Worm (Caenorhabditis elegans): Measurements from ENCODE around the gene ZK1240.6.
A peak's percentile ranks its signal among the peaks of the same experiment; 100 is the strongest.

ZK1240.6 gene

DNA sequence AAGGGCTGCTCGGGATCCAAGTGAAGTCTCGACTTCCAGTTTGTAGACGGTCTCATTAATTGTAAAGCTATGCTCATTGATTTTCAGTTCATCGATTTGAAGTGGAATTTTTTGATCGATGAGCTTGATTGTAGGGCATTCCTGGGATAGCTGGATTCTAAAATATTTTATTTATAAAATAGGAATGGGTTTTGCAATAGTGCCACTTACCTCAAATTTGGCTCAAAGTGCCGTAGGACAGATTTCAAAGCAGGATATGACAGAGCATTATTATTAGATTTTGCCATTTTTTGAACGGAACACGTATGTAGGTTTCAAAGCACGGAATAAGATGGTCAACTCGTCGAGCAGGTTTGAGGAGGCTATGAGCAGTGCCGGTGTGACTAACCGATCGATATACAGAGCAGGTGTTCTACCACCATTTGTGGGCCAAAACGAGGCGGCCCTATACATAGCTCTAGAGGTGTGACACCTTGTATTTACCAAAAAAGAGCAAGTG lies 26.8 kb downstream of the ZK1240.6 start, which contains the start of gene fbxc-25:
Gene fbxc-25, minus strand, starts transcription at position 449 of the 499 bp plus-strand sequence.
- no peak for TF ChIP-seq unc-3 (GFP tag; conservative IDR thresholded peaks at IDR 0.05)
- TF ChIP-seq unc-3 (tag; optimal IDR thresholded peaks at IDR 0.05): no peak
- TF ChIP-seq ceh-19 (GFP tag; optimal IDR thresholded peaks at IDR 0.05): no peak
- no peak for TF ChIP-seq ets-4 (tag; optimal IDR thresholded peaks at IDR 0.05)
- no peak for TF ChIP-seq mec-3 (tag; optimal IDR thresholded peaks at IDR 0.05; ENCODE audit: borderline replicate concordance)
- no peak for TF ChIP-seq elt-4 (tag; optimal IDR thresholded peaks at IDR 0.05)
- no peak for TF ChIP-seq pha-4 (tag; optimal IDR thresholded peaks at IDR 0.05)
- TF ChIP-seq ceh-18 (tag; optimal IDR thresholded peaks at IDR 0.05): no peak
- no peak for TF ChIP-seq madf-2 (tag; optimal IDR thresholded peaks at IDR 0.05)
- TF ChIP-seq npax-4 (tag; optimal IDR thresholded peaks at IDR 0.05): no peak
- no peak for TF ChIP-seq ref-2 (tag; optimal IDR thresholded peaks at IDR 0.05)
- no peak for TF ChIP-seq nhr-11 (tag; optimal IDR thresholded peaks at IDR 0.05)
- TF ChIP-seq ceh-48 (tag; optimal IDR thresholded peaks at IDR 0.05): no peak
- TF ChIP-seq hlh-30 (tag; optimal IDR thresholded peaks at IDR 0.05; ENCODE audit: insufficient read depth): no peak
- TF ChIP-seq C08G9.2 (tag; optimal IDR thresholded peaks at IDR 0.05): no peak
- no peak for TF ChIP-seq gmeb-2 (tag; optimal IDR thresholded peaks at IDR 0.05)
- TF ChIP-seq Y22D7AL.16 (tag; optimal IDR thresholded peaks at IDR 0.05): no peak
- no peak for TF ChIP-seq pag-3 (tag; optimal IDR thresholded peaks at IDR 0.05; ENCODE audit: borderline replicate concordance)
- TF ChIP-seq nfya-1 (tag; optimal IDR thresholded peaks at IDR 0.05): no peak

ce11 chrII:2292549-2292948 lies 30.2 kb downstream of the ZK1240.6 start:
- no peak for TF ChIP-seq ceh-6 (GFP tag; optimal IDR thresholded peaks at IDR 0.05)
- no peak for TF ChIP-seq fkh-6 (tag; optimal IDR thresholded peaks at IDR 0.05)

- TF ChIP-seq madf-2 (tag; optimal IDR thresholded peaks at IDR 0.05) (no peak), hlh-6 (tag; optimal IDR thresholded peaks at IDR 0.05) (no peak), unc-55 (GFP tag; optimal IDR thresholded peaks at IDR 0.05) (no peak), nhr-11 (tag; optimal IDR thresholded peaks at IDR 0.05) (no peak), pag-3 (tag; optimal IDR thresholded peaks at IDR 0.05; ENCODE audit: borderline replicate concordance) (no peak), ceh-34 (tag; optimal IDR thresholded peaks at IDR 0.05) (no peak), Y22D7AL.16 (tag; optimal IDR thresholded peaks at IDR 0.05) (no peak)
These were observed 30.7 kb downstream of the ZK1240.6 start, which contains the start of gene K09F6.7 for ce11 chrII:2292027-2292426. Gene K09F6.7 (minus strand): TSS chrII:2292127.

DNA sequence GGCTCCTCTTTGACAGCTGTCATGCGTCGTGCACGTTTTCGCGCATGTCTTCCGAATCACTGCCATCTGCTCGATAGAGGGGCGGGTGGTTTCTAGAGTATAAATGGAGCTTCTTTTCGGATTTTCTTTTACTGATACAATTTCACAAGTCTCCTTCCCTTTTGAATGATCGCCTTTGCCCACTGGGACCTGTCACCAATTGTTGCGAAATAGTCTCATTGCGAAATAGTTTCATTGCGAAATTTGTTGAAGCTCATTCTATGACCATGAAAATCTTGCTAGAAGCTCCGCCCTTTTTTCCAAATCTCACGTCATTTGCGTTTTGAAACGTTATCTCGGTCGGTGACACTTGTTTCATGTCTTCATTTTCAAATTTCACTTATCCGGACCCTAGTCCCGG lies 33.3 kb downstream of the ZK1240.6 start:
- TF ChIP-seq unc-3 (GFP tag; conservative IDR thresholded peaks at IDR 0.05): no peak
- peak; percentile 50 for TF ChIP-seq unc-3 (tag; optimal IDR thresholded peaks at IDR 0.05)
- no peak for TF ChIP-seq sox-4 (tag; optimal IDR thresholded peaks at IDR 0.05)
- TF ChIP-seq ttx-3 (tag; optimal IDR thresholded peaks at IDR 0.05): no peak
- TF ChIP-seq unc-55 (GFP tag; optimal IDR thresholded peaks at IDR 0.05): peak; percentile 87

ce11 chrII:2288798-2289197 lies 33.9 kb downstream of the ZK1240.6 start, which contains the start of the genes K09F6.10 and K09F6.13:
Gene K09F6.10 (minus strand): TSS chrII:2288883.
Gene K09F6.13 (plus strand): TSS chrII:2289114.
- no peak for TF ChIP-seq sox-2 (GFP tag; IDR thresholded peaks at IDR 0.05)
- TF ChIP-seq pag-3 (tag; optimal IDR thresholded peaks at IDR 0.05; ENCODE audit: borderline replicate concordance): no peak
- TF ChIP-seq hlh-30 (tag; optimal IDR thresholded peaks at IDR 0.05; ENCODE audit: insufficient read depth): no peak
- TF ChIP-seq pqm-1 (tag; optimal IDR thresholded peaks at IDR 0.05): no peak
- no peak for TF ChIP-seq ztf-16 (tag; optimal IDR thresholded peaks at IDR 0.05)
- TF ChIP-seq eyg-1 (tag; optimal IDR thresholded peaks at IDR 0.05): no peak
- no peak for TF ChIP-seq elt-4 (tag; optimal IDR thresholded peaks at IDR 0.05)
- no peak for TF ChIP-seq tbx-2 (tag; optimal IDR thresholded peaks at IDR 0.05)
- TF ChIP-seq K02D7.2 (tag; optimal IDR thresholded peaks at IDR 0.05): no peak
- no peak for TF ChIP-seq lim-6 (tag; optimal IDR thresholded peaks at IDR 0.05)
- no peak for TF ChIP-seq ceh-9 (tag; optimal IDR thresholded peaks at IDR 0.05)
- no peak for TF ChIP-seq lin-11 (tag; optimal IDR thresholded peaks at IDR 0.05)
- TF ChIP-seq gmeb-2 (tag; optimal IDR thresholded peaks at IDR 0.05): no peak
- no peak for TF ChIP-seq hlh-8 (tag; optimal IDR thresholded peaks at IDR 0.05)
